Fruit fly (Drosophila melanogaster) whole organism, pupa: Measurements from ENCODE around the gene IscU.

Source experiments
- CG10348 ChIP-seq: fragments of 200-800 bp; sonication (Bioruptor generic); IDR thresholded peaks from 2 replicates; pipeline ENCODE4 v1.3.6; 2022; ENCODE audit warnings: missing biosample characterization, missing genetic modification characterization
- CG12605 ChIP-seq: fragments of 200-800 bp; sonication (Bioruptor generic); IDR thresholded peaks from 2 replicates; pipeline ENCODE4 v1.3.6; 2022; ENCODE audit warnings: missing biosample characterization, missing genetic modification characterization
- CG13204 ChIP-seq: fragments of 200-800 bp; sonication (Bioruptor generic); optimal IDR thresholded peaks from 2 replicates; lab custom pipeline; 2018; ENCODE audit warnings: missing biosample characterization, mild to moderate bottlenecking, missing genetic modification characterization, moderate library complexity
- CG14655 ChIP-seq: fragments of 200-800 bp; sonication (Bioruptor generic); optimal IDR thresholded peaks from 3 replicates; lab custom pipeline; 2017; ENCODE audit warnings: mild to moderate bottlenecking, missing biosample characterization, missing genetic modification reagents, missing genetic modification characterization
- CG15710 ChIP-seq: fragments of 200-800 bp; sonication (Bioruptor generic); optimal IDR thresholded peaks from 2 replicates; lab custom pipeline; 2018; ENCODE audit warnings: missing biosample characterization, mild to moderate bottlenecking, missing genetic modification characterization, moderate library complexity
- CG17806 ChIP-seq: fragments of 200-800 bp; sonication (Bioruptor generic); optimal IDR thresholded peaks from 2 replicates; lab custom pipeline; 2018; ENCODE audit warnings: missing biosample characterization, mild to moderate bottlenecking, missing genetic modification characterization, moderate library complexity
- CG32121 ChIP-seq: fragments of 200-800 bp; sonication (Bioruptor generic); IDR thresholded peaks from 2 replicates; pipeline ENCODE4 v1.3.6; 2022; ENCODE audit warnings: missing biosample characterization, missing genetic modification characterization
- CG34367 ChIP-seq: fragments of 200-800 bp; sonication (Bioruptor generic); optimal IDR thresholded peaks from 2 replicates; lab custom pipeline; 2018; ENCODE audit warnings: missing biosample characterization, mild to moderate bottlenecking, missing genetic modification characterization
- CG4496 ChIP-seq: fragments of 200-800 bp; sonication (Bioruptor generic); IDR thresholded peaks from 3 replicates; pipeline ENCODE4 v1.3.6; 2022; ENCODE audit warnings: missing biosample characterization, missing genetic modification characterization
- CG8159 ChIP-seq: fragments of 200-800 bp; sonication (Bioruptor generic); optimal IDR thresholded peaks from 3 replicates; lab custom pipeline; 2018; ENCODE audit warnings: missing biosample characterization, mild to moderate bottlenecking, missing genetic modification characterization, moderate library complexity
- CG8301 ChIP-seq: fragments of 200-800 bp; sonication (Bioruptor generic); optimal IDR thresholded peaks from 2 replicates; lab custom pipeline; 2018; ENCODE audit warnings: missing biosample characterization, mild to moderate bottlenecking, missing genetic modification characterization
- CG9948 ChIP-seq: fragments of 200-800 bp; sonication (Bioruptor generic); optimal IDR thresholded peaks from 2 replicates; lab custom pipeline; 2018; ENCODE audit warnings: missing biosample characterization, mild to moderate bottlenecking, missing genetic modification characterization, moderate library complexity
- D1 ChIP-seq: fragments of 200-800 bp; sonication (Bioruptor generic); optimal IDR thresholded peaks from 2 replicates; lab custom pipeline; 2018; ENCODE audit warnings: missing biosample characterization, mild to moderate bottlenecking, missing genetic modification characterization, moderate library complexity
- EcR ChIP-seq: fragments of 200-800 bp; sonication (Bioruptor generic); optimal IDR thresholded peaks from 3 replicates; lab custom pipeline; 2019; ENCODE audit warnings: missing biosample characterization, missing genetic modification characterization, mild to moderate bottlenecking, moderate library complexity, missing genetic modification reagents
- Ets98B ChIP-seq: fragments of 200-800 bp; sonication (Bioruptor generic); IDR thresholded peaks from 2 replicates; pipeline ENCODE4 v1.3.6; 2022; ENCODE audit warnings: missing biosample characterization, missing genetic modification characterization
- Pif1A ChIP-seq: fragments of 200-800 bp; sonication (Bioruptor generic); optimal IDR thresholded peaks from 3 replicates; lab custom pipeline; 2016; ENCODE audit warnings: missing biosample characterization, missing genetic modification characterization
- Pif1B ChIP-seq: fragments of 200-800 bp; sonication (Bioruptor generic); optimal IDR thresholded peaks from 3 replicates; lab custom pipeline; 2016; ENCODE audit warnings: missing biosample characterization, missing genetic modification characterization
- Snoo ChIP-seq: fragments of 200-800 bp; sonication (Bioruptor generic); optimal IDR thresholded peaks from 3 replicates; lab custom pipeline; 2017; ENCODE audit warnings: missing biosample characterization, mild to moderate bottlenecking, missing genetic modification characterization, inconsistent platforms
- fd96Ca ChIP-seq: fragments of 200-800 bp; sonication (Bioruptor generic); IDR thresholded peaks from 3 replicates; pipeline ENCODE4 v1.3.6; 2022; ENCODE audit warnings: missing biosample characterization, missing genetic modification characterization
- gl ChIP-seq: fragments of 200-800 bp; sonication (Bioruptor generic); optimal IDR thresholded peaks from 2 replicates; lab custom pipeline; 2018; ENCODE audit warnings: missing biosample characterization, mild to moderate bottlenecking, missing genetic modification characterization
- rn ChIP-seq: fragments of 200-800 bp; sonication (Bioruptor generic); IDR thresholded peaks from 2 replicates; pipeline ENCODE4 v1.3.6; 2022; ENCODE audit warnings: missing biosample characterization, missing genetic modification characterization

Gene IscU

dm6 chr3R:8819551-8820057 lies 4.4 kb downstream of the IscU start:
- TF ChIP-seq CG34367 (tag; lab: Kevin White, UChicago) = no peak
- TF ChIP-seq Pif1A (GFP tag; lab: Kevin White, UChicago) = no peak
- no peak for TF ChIP-seq D1 (tag; lab: Kevin White, UChicago)
- TF ChIP-seq EcR (GFP tag; lab: Kevin White, UChicago) = peak; percentile 30
- peak; percentile 33 for TF ChIP-seq gl (tag; lab: Kevin White, UChicago)
- TF ChIP-seq Ets98B (GFP tag; lab: Robert Waterston, UW) = peak; percentile 7; the same call in 1 of the 2 replicates
- TF ChIP-seq CG8159 (tag; lab: Kevin White, UChicago) = no peak
- TF ChIP-seq fd96Ca = peak; percentile 42; the same call in 1 of the 3 replicates
- TF ChIP-seq, all 21 proteins: peak for 4

- TF ChIP-seq CG32121 = no peak
- TF ChIP-seq CG12605 (GFP tag; lab: Robert Waterston, UW) = no peak
- no peak for TF ChIP-seq gl (tag; lab: Kevin White, UChicago)
- no peak for TF ChIP-seq CG34367 (tag; lab: Kevin White, UChicago)
- no peak for TF ChIP-seq CG8301 (tag; lab: Kevin White, UChicago)
- no peak for TF ChIP-seq rn (GFP tag; lab: Robert Waterston, UW)
- TF ChIP-seq CG17806 (tag; lab: Kevin White, UChicago) = no peak
- no peak for TF ChIP-seq Pif1A (GFP tag; lab: Kevin White, UChicago)
- no peak for TF ChIP-seq CG4496 (GFP tag; lab: Robert Waterston, UW)
Measured at dm6 chr3R:8818239-8818638, 5.7 kb downstream of the IscU start.

DNA sequence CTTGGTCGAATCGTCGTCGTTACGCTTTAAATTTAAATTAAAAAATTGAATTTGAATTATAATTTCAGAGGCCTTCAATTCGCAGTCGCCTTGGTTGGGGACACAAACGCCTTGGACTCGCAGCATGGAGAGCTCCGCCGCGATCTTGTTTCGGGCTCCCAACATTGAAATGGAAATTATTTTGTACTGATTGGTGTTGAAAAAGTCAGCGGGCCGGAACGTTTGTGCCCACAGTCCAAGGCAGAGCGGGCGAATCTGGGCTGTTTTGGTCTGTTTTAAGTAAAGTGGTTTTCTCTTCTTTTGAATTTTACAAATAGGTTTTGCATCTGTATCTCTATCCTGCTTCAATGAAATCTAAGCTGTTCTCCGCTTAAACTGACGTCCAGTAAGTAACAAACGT lies 8.9 kb downstream of the IscU start:
- no peak for TF ChIP-seq rn (GFP tag; lab: Robert Waterston, UW)
- TF ChIP-seq D1 (tag; lab: Kevin White, UChicago) = no peak
- TF ChIP-seq Snoo (tag; lab: Kevin White, UChicago) = no peak
- no peak for TF ChIP-seq Pif1A (GFP tag; lab: Kevin White, UChicago)
- no peak for TF ChIP-seq Ets98B (GFP tag; lab: Robert Waterston, UW)
- TF ChIP-seq CG14655 (GFP tag; lab: Kevin White, UChicago) = no peak
- TF ChIP-seq gl (tag; lab: Kevin White, UChicago) = no peak
- TF ChIP-seq EcR (GFP tag; lab: Kevin White, UChicago) = no peak
- no peak for TF ChIP-seq CG8301 (tag; lab: Kevin White, UChicago)
- TF ChIP-seq Pif1B (GFP tag; lab: Kevin White, UChicago) = no peak
- no peak for TF ChIP-seq CG34367 (tag; lab: Kevin White, UChicago)
- no peak for TF ChIP-seq CG17806 (tag; lab: Kevin White, UChicago)
- TF ChIP-seq, all 21 proteins: peak for 0

DNA sequence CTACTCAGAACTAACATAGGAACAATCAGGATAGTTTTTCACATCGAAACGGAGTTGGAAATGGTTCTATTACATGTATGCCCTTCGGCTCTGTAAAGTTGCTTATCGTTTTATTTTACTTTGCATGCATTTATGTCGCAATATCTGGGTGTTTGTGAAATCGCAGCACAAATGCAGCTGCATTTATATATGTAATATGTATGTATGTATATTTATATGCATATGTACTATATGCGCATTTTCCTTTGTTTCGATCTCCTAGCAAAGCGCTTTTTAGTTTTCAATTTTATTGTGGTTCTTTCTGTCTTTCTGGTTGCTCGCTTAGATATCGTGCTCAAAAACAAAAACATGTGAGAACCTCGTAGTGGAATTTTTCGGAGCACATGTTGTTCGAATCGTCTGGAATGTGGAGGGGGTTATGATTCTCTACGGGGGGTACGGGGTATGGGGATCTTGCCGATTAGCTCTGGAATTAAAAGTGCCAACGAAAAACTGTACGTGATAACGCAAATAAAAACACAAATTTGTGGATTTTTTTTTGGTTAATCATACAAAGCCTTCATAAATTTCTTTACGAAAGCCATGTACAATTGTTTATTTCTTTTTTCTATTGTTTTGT lies 9.8 kb downstream of the IscU start:
- TF ChIP-seq Pif1A (GFP tag; lab: Kevin White, UChicago) (no peak), Ets98B (GFP tag; lab: Robert Waterston, UW) (no peak), CG12605 (GFP tag; lab: Robert Waterston, UW) (no peak), CG15710 (tag; lab: Kevin White, UChicago) (no peak), CG34367 (tag; lab: Kevin White, UChicago) (no peak), D1 (tag; lab: Kevin White, UChicago) (no peak), rn (GFP tag; lab: Robert Waterston, UW) (no peak)

dm6 chr3R:8813164-8813629 lies 10.8 kb downstream of the IscU start, which contains the start of gene CG9837:
Gene CG9837, minus strand, starts transcription at chr3R:8813579.
- TF ChIP-seq CG9948 (tag; lab: Kevin White, UChicago) (no peak), CG10348 (GFP tag; lab: Robert Waterston, UW) (no peak), rn (GFP tag; lab: Robert Waterston, UW) (no peak), gl (tag; lab: Kevin White, UChicago) (no peak), Pif1A (GFP tag; lab: Kevin White, UChicago) (no peak), CG32121 (no peak), CG8159 (tag; lab: Kevin White, UChicago) (no peak), CG15710 (tag; lab: Kevin White, UChicago) (no peak), EcR (GFP tag; lab: Kevin White, UChicago) (no peak), CG13204 (GFP tag; lab: Kevin White, UChicago) (no peak)

DNA sequence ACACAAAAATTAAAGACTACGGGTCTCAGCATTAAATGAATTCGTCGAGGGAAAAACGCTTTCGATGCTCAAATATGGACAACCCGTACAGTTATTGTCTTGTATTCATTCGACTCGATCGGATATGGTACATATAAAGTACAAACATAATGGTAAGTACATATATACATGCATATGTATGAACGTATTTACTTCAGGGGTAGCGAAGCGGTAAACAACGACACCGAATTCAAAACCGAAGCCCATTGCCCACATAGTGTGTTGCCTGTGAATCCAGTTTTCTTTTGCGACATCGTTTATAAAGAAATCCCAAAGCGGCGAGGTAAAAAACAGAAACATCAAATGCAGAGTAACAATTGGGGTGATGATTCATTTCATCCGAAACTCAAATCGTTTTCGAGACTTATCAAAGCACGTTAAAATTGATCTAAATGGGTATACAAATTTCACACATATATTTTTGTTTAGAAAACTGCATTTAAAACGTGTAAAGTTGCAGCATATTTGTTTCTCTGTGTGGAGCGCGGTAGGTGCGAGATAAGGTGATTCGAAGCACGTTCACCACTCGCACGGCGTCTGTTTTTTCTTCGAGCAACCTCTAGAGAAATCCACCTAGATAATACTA lies 11.5 kb downstream of the IscU start:
- TF ChIP-seq CG8159 (tag; lab: Kevin White, UChicago) = peak; percentile 83
- peak; percentile 57 for TF ChIP-seq gl (tag; lab: Kevin White, UChicago)
- TF ChIP-seq CG14655 (GFP tag; lab: Kevin White, UChicago) = peak; percentile 80
- TF ChIP-seq CG9948 (tag; lab: Kevin White, UChicago) = peak; percentile 63
- 0 out of 2 replicates have a peak, but pooled peaks have one; percentile 31 for TF ChIP-seq CG10348 (GFP tag; lab: Robert Waterston, UW)
- TF ChIP-seq EcR (GFP tag; lab: Kevin White, UChicago) = peak; percentile 54
- TF ChIP-seq fd96Ca = peak; percentile 94; the same call in 2 of the 3 replicates
- peak; percentile 82 for TF ChIP-seq CG17806 (tag; lab: Kevin White, UChicago)
- TF ChIP-seq Snoo (tag; lab: Kevin White, UChicago) = peak; percentile 44
- peak; percentile 90 for TF ChIP-seq CG8301 (tag; lab: Kevin White, UChicago)
- peak; percentile 14 for TF ChIP-seq CG13204 (GFP tag; lab: Kevin White, UChicago)
- peak; percentile 96 for TF ChIP-seq CG4496 (GFP tag; lab: Robert Waterston, UW)
- peak; percentile 92 for TF ChIP-seq CG32121
- TF ChIP-seq Ets98B (GFP tag; lab: Robert Waterston, UW) = peak; percentile 93
- peak; percentile 83 for TF ChIP-seq CG15710 (tag; lab: Kevin White, UChicago)
- TF ChIP-seq Pif1B (GFP tag; lab: Kevin White, UChicago) = peak; percentile 87
- TF ChIP-seq D1 (tag; lab: Kevin White, UChicago) = peak; percentile 61
- TF ChIP-seq Pif1A (GFP tag; lab: Kevin White, UChicago) = peak; percentile 81
- TF ChIP-seq CG34367 (tag; lab: Kevin White, UChicago) = peak; percentile 70
- TF ChIP-seq CG12605 (GFP tag; lab: Robert Waterston, UW) = peak; percentile 87
- TF ChIP-seq rn (GFP tag; lab: Robert Waterston, UW) = peak; percentile 89
